Fruit fly (Drosophila melanogaster) Kc167 (cell line): ENCODE results near the gene Gyc89Db.

Experiments used
- Myc ChIP-seq: fragments of >200 bp; optimal IDR thresholded peaks from 2 replicates; lab custom pipeline; 2017; ENCODE audit warnings: missing external identifiers
- Sin3A ChIP-seq: fragments of >200 bp; optimal IDR thresholded peaks from 2 replicates; lab custom pipeline; 2018; ENCODE audit warnings: missing external identifiers
- h ChIP-seq: fragments of >200 bp; optimal IDR thresholded peaks from 3 replicates; lab custom pipeline; 2018; ENCODE audit warnings: missing external identifiers
- insv ChIP-seq: fragments of >200 bp; optimal IDR thresholded peaks from 3 replicates; lab custom pipeline; 2018; ENCODE audit warnings: missing external identifiers
- psq ChIP-seq: fragments of >200 bp; optimal IDR thresholded peaks from 2 replicates; lab custom pipeline; 2017; ENCODE audit warnings: missing external identifiers
- ttk ChIP-seq: sonication (Bioruptor generic); optimal IDR thresholded peaks from 2 replicates; lab custom pipeline; 2017; ENCODE audit warnings: missing external identifiers

Gene Gyc89Db

DNA sequence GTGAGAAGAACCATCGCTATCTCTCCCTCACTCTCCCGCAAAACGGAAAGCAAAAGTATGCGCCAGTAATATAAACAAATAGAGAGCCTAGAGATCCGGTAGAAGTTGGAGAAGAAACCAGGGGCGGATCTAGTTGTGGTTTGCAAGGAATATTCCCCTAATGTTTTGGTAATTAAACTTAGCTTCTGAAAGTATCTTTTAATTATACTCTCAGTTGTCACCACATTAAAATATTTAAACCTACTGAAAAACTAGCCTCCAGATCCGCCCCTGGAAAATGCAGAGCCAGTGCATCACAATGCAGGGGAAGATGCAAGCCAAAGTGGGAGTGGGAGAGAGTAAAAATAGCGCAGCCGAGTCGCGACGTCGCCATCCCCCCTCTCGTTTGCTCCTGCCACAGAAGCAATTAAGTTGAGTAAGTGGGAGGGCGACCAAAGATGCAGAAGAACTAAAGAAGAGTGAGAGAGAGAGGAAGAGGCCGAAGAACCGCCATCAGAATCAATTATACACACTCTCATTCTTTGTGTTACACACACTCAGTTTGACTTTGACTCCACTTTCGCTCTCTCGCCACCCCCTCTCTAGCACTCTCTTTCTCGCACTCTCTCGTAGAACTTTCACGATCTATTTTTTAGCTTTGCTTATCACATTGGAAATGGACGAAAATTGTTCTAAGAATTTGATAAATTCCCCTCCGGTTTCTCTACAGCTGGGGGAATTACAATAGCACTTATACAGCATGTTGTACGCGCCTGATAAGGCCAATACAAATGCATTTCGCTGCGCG lies 27.5 kb upstream of the Gyc89Db start:
- no peak for TF ChIP-seq psq (lab: Kevin White, UChicago)
- no peak for TF ChIP-seq h (lab: Kevin White, UChicago)
- no peak for TF ChIP-seq insv (lab: Kevin White, UChicago)
- no peak for TF ChIP-seq ttk (lab: Kevin White, UChicago)
- TF ChIP-seq Sin3A (lab: Kevin White, UChicago): no peak
- TF ChIP-seq Myc (lab: Kevin White, UChicago): no peak

DNA sequence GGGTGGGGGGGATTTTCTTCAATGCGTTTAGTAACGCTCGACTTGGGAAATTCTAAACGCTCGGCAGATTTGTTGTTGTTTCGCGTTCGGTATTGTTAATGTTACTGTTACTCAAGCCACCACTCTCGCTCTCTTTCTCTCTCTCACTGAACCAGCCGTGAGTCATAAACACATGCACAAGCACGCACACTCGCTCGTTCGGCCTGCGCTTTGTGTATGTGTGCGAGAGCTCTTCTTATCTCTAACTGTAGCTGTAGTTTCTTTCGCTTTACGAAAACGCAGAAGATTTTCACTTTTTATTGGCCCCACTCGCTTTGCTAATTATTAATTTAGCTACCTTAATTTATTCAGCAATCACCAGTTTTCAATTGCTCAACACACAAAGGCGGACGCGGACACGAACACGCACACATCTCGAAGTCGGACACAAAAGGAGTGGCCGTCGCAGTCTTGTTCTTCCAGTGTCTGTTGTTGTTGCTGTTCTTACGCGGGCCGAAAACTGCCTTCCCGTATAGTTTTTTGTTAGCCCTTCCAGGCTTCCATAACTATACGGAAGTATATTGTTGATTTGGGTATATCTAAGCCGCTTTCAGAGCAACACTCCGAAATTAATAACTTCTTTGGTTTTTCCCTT lies 23.8 kb upstream of the Gyc89Db start:
- TF ChIP-seq insv (lab: Kevin White, UChicago) (no peak), ttk (lab: Kevin White, UChicago) (no peak), Myc (lab: Kevin White, UChicago) (no peak), h (lab: Kevin White, UChicago) (no peak), psq (lab: Kevin White, UChicago) (no peak), Sin3A (lab: Kevin White, UChicago) (no peak)

DNA sequence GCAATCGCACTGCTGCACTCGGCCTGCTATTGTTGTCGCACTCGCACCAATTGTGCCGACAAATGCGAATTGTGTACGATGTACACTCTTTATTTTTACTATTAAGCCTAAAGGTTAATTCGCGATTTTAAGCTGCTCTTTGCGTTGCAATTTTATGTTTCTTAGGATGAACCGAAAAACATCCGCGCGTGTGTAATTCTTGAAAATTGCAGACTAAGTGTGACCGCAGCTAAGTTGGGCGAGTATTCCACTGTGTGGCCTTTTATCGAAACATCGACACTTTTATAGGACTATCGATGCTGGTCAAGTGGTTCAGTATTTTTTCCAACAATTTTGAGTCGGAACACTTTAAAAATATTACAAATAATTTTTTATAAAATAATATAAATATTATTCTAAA lies 23.3 kb upstream of the Gyc89Db start, which contains the start of gene Pak3:
Gene Pak3 (minus strand): TSS at position 225 of the 400 bp plus-strand sequence.
- TF ChIP-seq Myc (lab: Kevin White, UChicago) (no peak), insv (lab: Kevin White, UChicago) (no peak), Sin3A (lab: Kevin White, UChicago) (no peak), ttk (lab: Kevin White, UChicago) (no peak), h (lab: Kevin White, UChicago) (no peak), psq (lab: Kevin White, UChicago) (no peak)

DNA sequence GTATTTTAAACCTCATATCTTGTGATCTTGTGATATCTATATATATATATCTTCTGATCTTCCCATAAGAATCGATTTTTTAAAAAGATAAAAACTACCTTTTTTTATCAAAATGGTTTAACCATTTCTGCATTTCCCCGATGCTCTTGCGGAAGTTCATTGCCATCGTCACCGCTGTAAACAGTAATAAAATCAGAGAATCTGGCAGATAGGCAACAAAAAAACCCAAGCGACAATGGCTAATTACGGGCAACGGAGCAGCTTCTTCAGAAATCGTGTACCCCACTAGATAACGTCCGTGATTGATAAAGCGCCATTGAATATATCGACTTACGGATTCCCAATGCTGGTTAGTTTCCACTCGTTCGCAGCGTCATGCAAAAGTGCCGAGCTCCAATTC lies 22.7 kb upstream of the Gyc89Db start, which contains the start of gene CG10405:
Gene CG10405 (plus strand): TSS at position 301 of the 400 bp plus-strand sequence.
- TF ChIP-seq h (lab: Kevin White, UChicago) (no peak), ttk (lab: Kevin White, UChicago) (no peak), psq (lab: Kevin White, UChicago) (no peak), Sin3A (lab: Kevin White, UChicago) (no peak), Myc (lab: Kevin White, UChicago) (no peak), insv (lab: Kevin White, UChicago) (no peak)

DNA sequence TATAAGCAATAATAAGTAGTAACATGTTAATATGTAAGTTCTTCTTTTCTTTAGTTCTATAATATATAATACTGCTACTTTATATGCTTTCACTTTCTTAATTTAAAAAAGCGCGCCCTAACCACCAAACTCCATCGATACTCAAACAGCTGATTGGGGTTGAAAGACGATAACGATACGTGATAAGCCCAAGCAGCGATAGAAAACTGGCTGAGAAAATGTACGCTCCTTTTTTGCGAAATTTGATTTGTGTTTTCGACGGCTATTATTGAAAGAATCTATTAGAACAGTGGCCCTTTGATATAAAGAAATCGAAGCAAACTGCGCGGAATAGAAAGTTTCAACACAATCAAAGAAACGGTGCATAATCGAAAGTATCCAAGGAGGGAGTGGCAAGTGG lies 21.0 kb upstream of the Gyc89Db start, which contains the start of gene CG14883:
Gene CG14883 (plus strand): TSS at position 178 of the 400 bp plus-strand sequence.
- TF ChIP-seq ttk (lab: Kevin White, UChicago) (no peak), Myc (lab: Kevin White, UChicago) (no peak), Sin3A (lab: Kevin White, UChicago) (no peak), h (lab: Kevin White, UChicago) (no peak), psq (lab: Kevin White, UChicago) (no peak), insv (lab: Kevin White, UChicago) (no peak)

DNA sequence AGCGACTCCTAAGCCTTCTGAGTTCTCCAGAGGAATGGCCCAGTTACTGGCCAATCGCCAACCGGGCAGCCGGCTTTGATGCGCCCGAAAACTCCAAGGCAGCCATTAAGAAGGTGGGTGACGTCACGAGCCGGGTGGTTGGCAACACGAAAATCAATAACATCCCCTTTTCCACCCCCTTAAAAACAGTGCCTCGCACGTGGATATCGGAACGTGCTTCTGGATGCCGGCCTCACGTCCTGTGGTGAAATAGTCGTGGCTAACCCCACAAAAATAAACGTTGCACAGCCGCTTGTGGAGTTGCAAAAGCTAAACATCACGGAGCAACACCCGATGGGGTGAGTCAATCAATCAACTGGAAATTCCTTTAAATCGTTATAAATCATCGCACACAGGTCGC lies 20.3 kb upstream of the Gyc89Db start:
- TF ChIP-seq h (lab: Kevin White, UChicago): no peak
- TF ChIP-seq Sin3A (lab: Kevin White, UChicago): no peak
- no peak for TF ChIP-seq Myc (lab: Kevin White, UChicago)
- no peak for TF ChIP-seq ttk (lab: Kevin White, UChicago)

DNA sequence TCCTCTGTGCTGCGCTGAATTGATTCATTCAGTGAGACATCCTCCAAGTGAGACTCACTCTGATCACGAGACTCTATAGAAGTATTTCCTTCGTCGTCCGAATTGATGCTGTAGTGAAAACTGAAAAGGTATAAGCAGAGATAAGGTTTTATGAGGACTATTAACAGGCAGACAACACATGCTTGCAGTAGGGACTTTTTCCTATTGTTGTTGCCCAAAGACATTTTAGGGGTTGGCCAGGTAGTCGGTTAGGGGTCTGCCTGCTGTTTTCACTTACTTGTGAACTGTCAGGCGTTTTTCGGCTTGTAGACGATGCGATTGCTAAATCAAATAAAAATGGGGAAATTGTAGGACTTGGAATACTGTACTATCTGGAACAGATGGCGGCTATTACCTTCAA lies 8.4 kb upstream of the Gyc89Db start:
- TF ChIP-seq psq (lab: Kevin White, UChicago) (no peak), Myc (lab: Kevin White, UChicago) (no peak), insv (lab: Kevin White, UChicago) (no peak), Sin3A (lab: Kevin White, UChicago) (no peak), h (lab: Kevin White, UChicago) (no peak), ttk (lab: Kevin White, UChicago) (no peak)

DNA sequence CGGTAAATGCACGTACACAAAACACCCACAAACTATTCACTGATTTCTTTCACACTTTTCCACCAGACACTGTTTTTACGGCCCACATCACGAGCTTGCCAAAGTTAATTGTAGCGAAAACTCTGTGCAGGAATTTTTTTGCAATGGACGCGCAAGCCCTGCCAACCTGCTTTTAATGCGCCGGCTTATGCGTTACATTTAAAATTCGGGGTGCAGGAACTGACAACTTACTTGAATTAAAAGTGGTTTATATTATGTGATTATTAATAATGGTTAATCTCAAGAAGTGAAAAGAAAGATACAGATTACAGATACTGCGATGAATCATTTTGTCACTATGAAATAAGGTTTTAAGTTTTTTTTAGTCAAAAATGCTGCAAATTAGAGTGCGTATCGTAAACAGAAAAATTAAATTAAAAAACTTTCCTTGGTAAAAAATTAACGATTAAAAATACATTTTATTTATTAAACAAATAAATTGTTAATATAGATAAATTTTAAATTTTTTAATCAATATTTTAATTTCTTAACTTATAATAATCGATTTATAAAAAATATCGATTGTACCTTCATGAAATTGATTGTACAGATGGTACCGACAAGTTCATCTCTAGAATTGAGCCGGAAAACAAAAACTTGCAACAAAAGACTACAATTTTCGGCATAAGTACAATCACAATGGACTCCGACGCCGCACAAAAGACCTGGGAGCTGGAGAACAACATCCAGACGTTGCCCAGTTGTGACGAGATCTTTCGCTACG lies 7.2 kb upstream of the Gyc89Db start, which contains the start of the genes CG42232 and CSN5:
Gene CG42232 (minus strand): TSS at position 163 of the 763 bp plus-strand sequence.
Gene CSN5 (plus strand): TSS at position 599 of the 763 bp plus-strand sequence.
- TF ChIP-seq Sin3A (lab: Kevin White, UChicago) (no peak), insv (lab: Kevin White, UChicago) (no peak), psq (lab: Kevin White, UChicago) (no peak), Myc (lab: Kevin White, UChicago) (no peak), h (lab: Kevin White, UChicago) (no peak), ttk (lab: Kevin White, UChicago) (no peak)

DNA sequence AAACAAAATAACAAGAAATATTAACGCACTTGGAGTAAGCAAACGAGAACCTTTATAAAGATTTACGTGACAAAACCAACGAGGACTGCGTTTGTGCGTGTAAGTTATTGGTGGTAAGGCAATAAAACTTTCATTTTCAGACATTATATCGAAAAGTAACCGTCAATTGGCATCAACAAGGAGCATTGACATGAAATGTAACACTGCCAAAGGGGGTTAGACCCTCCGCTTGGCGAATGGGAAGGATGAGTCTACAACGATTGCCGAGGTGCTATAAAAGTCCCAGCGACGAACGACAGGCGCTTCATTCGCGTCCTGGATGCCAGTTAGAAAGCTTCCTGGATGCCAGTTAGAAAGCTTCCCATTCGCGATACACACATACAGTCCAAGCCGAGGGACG lies 4.6 kb upstream of the Gyc89Db start, which contains the start of gene Gyc89Da:
Gene Gyc89Da (plus strand): TSS at position 301 of the 400 bp plus-strand sequence.
- TF ChIP-seq h (lab: Kevin White, UChicago): no peak
- no peak for TF ChIP-seq Myc (lab: Kevin White, UChicago)
- no peak for TF ChIP-seq psq (lab: Kevin White, UChicago)
- TF ChIP-seq Sin3A (lab: Kevin White, UChicago): no peak
- no peak for TF ChIP-seq insv (lab: Kevin White, UChicago)
- no peak for TF ChIP-seq ttk (lab: Kevin White, UChicago)

DNA sequence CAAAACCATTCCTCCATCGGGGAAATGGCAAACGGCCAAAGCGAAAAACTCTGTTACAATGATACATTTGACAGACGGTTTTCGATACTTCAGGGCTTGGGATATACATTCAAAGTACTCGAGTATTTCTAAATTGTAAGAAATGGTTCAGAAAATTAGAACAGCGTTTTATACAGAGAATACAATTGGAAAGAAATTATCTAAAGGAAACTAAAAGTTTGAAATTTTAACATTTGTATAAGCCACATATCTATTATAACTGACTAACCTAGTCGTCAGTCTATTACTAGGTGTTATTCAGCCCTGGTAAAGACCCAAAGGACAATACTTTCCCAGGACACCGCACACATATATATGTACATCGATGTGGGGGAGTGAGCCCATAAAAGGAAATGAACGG lies 438 bp upstream of the Gyc89Db start:
- no peak for TF ChIP-seq psq (lab: Kevin White, UChicago)
